Worm (Caenorhabditis elegans) whole organism, L1 larva: ENCODE measurements around the gene mop-25.1.

Experiments
- aha-1 ChIP-seq: fragments of 150-350 bp; optimal IDR thresholded peaks from 2 replicates; lab custom pipeline; 2014; ENCODE audit warnings: missing biosample characterization, missing genetic modification characterization
- ama-1 ChIP-seq: fragments of 150-350 bp; optimal IDR thresholded peaks from 2 replicates; lab custom pipeline; 2014
- ceh-82 ChIP-seq, 3 experiments: fragments of 150-350 bp in 1 of 3; sonication (generic microtip) in 2 of 3; optimal IDR thresholded peaks; 2 replicates each; lab custom pipeline; 2014 to 2017; ENCODE audit warnings: missing biosample characterization in 3 of 3, missing genetic modification characterization in 3 of 3
- elt-2 ChIP-seq: sonication (generic microtip); optimal IDR thresholded peaks from 2 replicates; lab custom pipeline; 2016; ENCODE audit warnings: missing genetic modification characterization, mild to moderate bottlenecking, inconsistent platforms, missing compliant biosample characterization, missing genetic modification reagents
- elt-3 ChIP-seq, 6 experiments: fragments of 150-350 bp in 1 of 6; sonication (generic microtip); optimal IDR thresholded peaks; 2 replicates each; lab custom pipeline; 2017 to 2018; ENCODE audit warnings: missing biosample characterization in 6 of 6, missing genetic modification characterization in 6 of 6, inconsistent platforms in 1 of 6
- fkh-10 ChIP-seq: sonication (generic microtip); optimal IDR thresholded peaks from 2 replicates; lab custom pipeline; 2017; ENCODE audit warnings: missing biosample characterization, missing genetic modification reagents, missing genetic modification characterization
- lsy-2 ChIP-seq, 2 experiments: fragments of 150-350 bp; optimal IDR thresholded peaks; 2 replicates each; lab custom pipeline; 2014; ENCODE audit warnings: missing biosample characterization in 2 of 2, missing genetic modification characterization in 2 of 2
- nhr-237 ChIP-seq: fragments of 150-350 bp; optimal IDR thresholded peaks from 2 replicates; lab custom pipeline; 2014; ENCODE audit warnings: missing biosample characterization, missing genetic modification characterization
- nhr-90 ChIP-seq: sonication (generic microtip); optimal IDR thresholded peaks from 2 replicates; lab custom pipeline; 2016; ENCODE audit warnings: mild to moderate bottlenecking, missing genetic modification characterization, missing compliant biosample characterization; ENCODE audit not compliant: poor library complexity
- rnt-1 ChIP-seq: sonication (generic microtip); optimal IDR thresholded peaks from 2 replicates; lab custom pipeline; 2016; ENCODE audit warnings: mild to moderate bottlenecking, missing genetic modification characterization, moderate library complexity, missing compliant biosample characterization
- snpc-4 ChIP-seq: fragments of 150-350 bp; optimal IDR thresholded peaks from 2 replicates; lab custom pipeline; 2014; ENCODE audit warnings: missing biosample characterization, missing genetic modification characterization
- tbx-2 ChIP-seq: sonication (generic microtip); optimal IDR thresholded peaks from 2 replicates; lab custom pipeline; 2016; ENCODE audit warnings: missing genetic modification characterization, missing compliant biosample characterization
- unc-86 ChIP-seq: sonication (generic microtip); optimal IDR thresholded peaks from 2 replicates; lab custom pipeline; 2016; ENCODE audit warnings: missing genetic modification characterization, missing compliant biosample characterization

DNA sequence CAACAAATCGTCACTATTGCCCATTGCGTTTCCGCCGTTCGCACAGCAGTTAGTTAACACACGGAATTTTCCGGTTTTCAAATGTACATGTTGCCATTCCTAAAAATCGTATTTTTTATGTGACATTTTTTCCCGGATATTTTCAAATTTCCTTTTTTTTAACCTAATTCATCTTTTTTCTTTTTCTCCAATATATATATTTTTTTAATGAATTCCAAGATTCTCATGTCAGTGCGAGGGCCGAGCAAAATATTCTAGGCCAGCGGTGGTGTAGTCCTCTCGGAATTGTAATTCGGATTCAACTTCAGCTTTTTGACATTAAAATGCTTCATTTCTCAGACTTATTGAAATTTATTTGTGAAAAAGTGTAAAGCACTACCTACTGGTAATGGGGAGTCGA, 7.0 kb upstream of the mop-25.1 start, which contains the start of gene R02E12.4:
- TF ChIP-seq fkh-10 (GFP tag; lab: Kevin White, UChicago) (no peak), nhr-90 (tag; lab: Kevin White, UChicago) (no peak), snpc-4 (tag; lab: Kevin White, UChicago) (no peak), nhr-237 (no peak), ama-1 (lab: Kevin White, UChicago) (no peak), elt-2 (tag; lab: Kevin White, UChicago) (no peak), tbx-2 (tag; lab: Kevin White, UChicago) (no peak), ceh-82 (tag; optimal IDR thresholded peaks at IDR 0.05; lab: Kevin White, UChicago) (no peak), elt-3 (tag; optimal IDR thresholded peaks at IDR 0.05; lab: Kevin White, UChicago) (no peak), lsy-2 (tag; optimal IDR thresholded peaks at IDR 0.05; lab: Kevin White, UChicago) (no peak), unc-86 (tag; lab: Kevin White, UChicago) (no peak), rnt-1 (tag; lab: Kevin White, UChicago) (no peak), aha-1 (tag; lab: Kevin White, UChicago) (no peak)
